Comparison of ENCODE assay signal across 1 fruit fly cellular context in the genomic region with DNA sequence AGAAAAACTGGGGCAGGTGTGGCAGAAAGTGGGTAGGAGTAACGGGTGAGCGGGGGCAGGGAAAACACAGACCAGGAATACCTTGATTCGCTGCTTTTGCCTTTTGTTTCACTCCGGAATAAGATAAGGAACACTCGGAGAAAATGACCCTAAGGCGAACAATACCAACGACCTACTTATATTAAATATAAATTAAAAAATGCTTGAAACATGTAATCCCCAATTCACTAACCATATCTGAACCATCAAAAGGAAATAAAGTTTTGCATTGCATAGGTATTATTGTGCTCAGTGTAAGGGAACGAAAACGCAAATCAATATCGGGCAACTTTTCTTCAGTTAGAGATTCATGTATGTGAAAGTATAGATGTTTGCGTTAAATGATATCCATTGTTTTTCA.
TF ChIP-seq lines count a peak whose summit lies in the region.

No protein-coding gene starts in this region.

TF ChIP-seq in whole organism, embryonic, 481 proteins besides CTCF, POLR2A, EP300 and RAD21 (continued from another document and continues in another):
- TF ChIP-seq abd-A (tag; optimal IDR thresholded peaks at IDR 0.05; lab: Kevin White, UChicago) (no peak), twi (tag; optimal IDR thresholded peaks at IDR 0.05; lab: Kevin White, UChicago) (peak; percentile 26), tap (tag; optimal IDR thresholded peaks at IDR 0.05; lab: Kevin White, UChicago) (peak; percentile 32), CG9932 (GFP tag; IDR thresholded peaks at IDR 0.05; lab: Robert Waterston, UW) (peak; percentile 50), Hr78 (GFP tag; optimal IDR thresholded peaks at IDR 0.05; lab: Kevin White, UChicago) (peak in 1 of 2 experiments; percentile 8), Dp (GFP tag; optimal IDR thresholded peaks at IDR 0.05; lab: Kevin White, UChicago) (no peak), pho (GFP tag; optimal IDR thresholded peaks at IDR 0.05; lab: Kevin White, UChicago) (no peak), Gsc (GFP tag; IDR thresholded peaks at IDR 0.05; lab: Robert Waterston, UW) (no peak), run (tag; optimal IDR thresholded peaks at IDR 0.05; lab: Kevin White, UChicago) (no peak), sr (GFP tag; IDR thresholded peaks at IDR 0.05; lab: Robert Waterston, UW) (no peak), fu2 (GFP tag; optimal IDR thresholded peaks at IDR 0.05; lab: Kevin White, UChicago) (no peak), CG10565 (GFP tag; optimal IDR thresholded peaks at IDR 0.05; lab: Kevin White, UChicago) (no peak), Opbp (GFP tag; IDR thresholded peaks at IDR 0.05; lab: Robert Waterston, UW; ENCODE audit: partially characterized antibody) (no peak), CG15514 (GFP tag; optimal IDR thresholded peaks at IDR 0.05; lab: Kevin White, UChicago) (peak; percentile 7), stc (GFP tag; IDR thresholded peaks at IDR 0.05; lab: Robert Waterston, UW) (peak; percentile 54; the same call in 1 of the 2 replicates), schlank (tag; optimal IDR thresholded peaks at IDR 0.05; lab: Kevin White, UChicago) (no peak), gem (tag; optimal IDR thresholded peaks at IDR 0.05; lab: Kevin White, UChicago) (peak; percentile 83), mirr (GFP tag; optimal IDR thresholded peaks at IDR 0.05; lab: Kevin White, UChicago) (no peak), Nf-YC (tag; optimal IDR thresholded peaks at IDR 0.05; lab: Kevin White, UChicago) (no peak), CG9215 (GFP tag; IDR thresholded peaks at IDR 0.05; lab: Robert Waterston, UW) (no peak), bab2 (GFP tag; optimal IDR thresholded peaks at IDR 0.05; lab: Kevin White, UChicago) (peak; percentile 33), h (optimal IDR thresholded peaks at IDR 0.05; lab: Kevin White, UChicago) (no peak), wek (GFP tag; optimal IDR thresholded peaks at IDR 0.05; lab: Kevin White, UChicago) (no peak), Dbx (GFP tag; IDR thresholded peaks at IDR 0.05; lab: Robert Waterston, UW) (no peak), Hr39 (optimal IDR thresholded peaks at IDR 0.05; lab: Kevin White, UChicago) (no peak), CG32767 (GFP tag; IDR thresholded peaks at IDR 0.05; lab: Robert Waterston, UW) (0 out of 2 replicates have a peak, but pooled peaks have one; percentile 20), D (optimal IDR thresholded peaks at IDR 0.05; lab: Kevin White, UChicago) (no peak), D (GFP tag; optimal IDR thresholded peaks at IDR 0.05; lab: Kevin White, UChicago) (peak; percentile 14), CG13775 (GFP tag; optimal IDR thresholded peaks at IDR 0.05; lab: Kevin White, UChicago) (peak; percentile 52), Ptx1 (GFP tag; IDR thresholded peaks at IDR 0.05; lab: Robert Waterston, UW) (peak; percentile 83), eyg (GFP tag; optimal IDR thresholded peaks at IDR 0.05; lab: Kevin White, UChicago) (no peak), CG4820 (GFP tag; optimal IDR thresholded peaks at IDR 0.05; lab: Kevin White, UChicago) (peak; percentile 48), Tbp (GFP tag; optimal IDR thresholded peaks at IDR 0.05; lab: Kevin White, UChicago) (no peak), CG2129 (GFP tag; IDR thresholded peaks at IDR 0.05; lab: Robert Waterston, UW; ENCODE audit: partially characterized antibody) (no peak), Dref (GFP tag; IDR thresholded peaks at IDR 0.05; lab: Robert Waterston, UW) (no peak), lab (GFP tag; optimal IDR thresholded peaks at IDR 0.05; lab: Kevin White, UChicago) (peak; percentile 32), ttk (GFP tag; IDR thresholded peaks at IDR 0.05; lab: Robert Waterston, UW) (peak; percentile 41), CG9727 (GFP tag; optimal IDR thresholded peaks at IDR 0.05; lab: Kevin White, UChicago) (peak; percentile 60), tna (GFP tag; IDR thresholded peaks at IDR 0.05; lab: Robert Waterston, UW; ENCODE audit: partially characterized antibody) (no peak), ci (GFP tag; IDR thresholded peaks at IDR 0.05; lab: Robert Waterston, UW) (peak; percentile 83), CG3995 (GFP tag; optimal IDR thresholded peaks at IDR 0.05; lab: Kevin White, UChicago) (no peak), CG18599 (GFP tag; optimal IDR thresholded peaks at IDR 0.05; lab: Kevin White, UChicago) (peak; percentile 29), her (GFP tag; optimal IDR thresholded peaks at IDR 0.05; lab: Kevin White, UChicago) (no peak), lilli (GFP tag; optimal IDR thresholded peaks at IDR 0.05; lab: Kevin White, UChicago) (peak; percentile 63), dmrt11E (tag; optimal IDR thresholded peaks at IDR 0.05; lab: Kevin White, UChicago) (peak; percentile 65), CG8924 (tag; optimal IDR thresholded peaks at IDR 0.05; lab: Kevin White, UChicago) (peak; percentile 61), inv (GFP tag; IDR thresholded peaks at IDR 0.05; lab: Robert Waterston, UW; ENCODE audit: partially characterized antibody) (no peak), CG6654 (GFP tag; optimal IDR thresholded peaks at IDR 0.05; lab: Kevin White, UChicago) (no peak), CG3065 (GFP tag; optimal IDR thresholded peaks at IDR 0.05; lab: Kevin White, UChicago) (no peak), slou (GFP tag; optimal IDR thresholded peaks at IDR 0.05; lab: Kevin White, UChicago) (peak; percentile 27), Stat92E (GFP tag; optimal IDR thresholded peaks at IDR 0.05; lab: Kevin White, UChicago) (no peak), CG17802 (tag; optimal IDR thresholded peaks at IDR 0.05; lab: Kevin White, UChicago) (no peak), CG3163 (GFP tag; optimal IDR thresholded peaks at IDR 0.05; lab: Kevin White, UChicago) (no peak), ssp (GFP tag; IDR thresholded peaks at IDR 0.05; lab: Robert Waterston, UW) (peak; percentile 54), pita (GFP tag; optimal IDR thresholded peaks at IDR 0.05; lab: Kevin White, UChicago) (no peak), kay (GFP tag; optimal IDR thresholded peaks at IDR 0.05; lab: Kevin White, UChicago) (no peak), CG32772 (GFP tag; IDR thresholded peaks at IDR 0.05; lab: Robert Waterston, UW) (no peak), tup (GFP tag; optimal IDR thresholded peaks at IDR 0.05; lab: Kevin White, UChicago) (no peak), pum (GFP tag; optimal IDR thresholded peaks at IDR 0.05; lab: Kevin White, UChicago) (peak; percentile 15), Atf6 (GFP tag; IDR thresholded peaks at IDR 0.05; lab: Robert Waterston, UW) (peak; percentile 40; the same call in 1 of the 2 replicates), Lim3 (GFP tag; IDR thresholded peaks at IDR 0.05; lab: Robert Waterston, UW) (peak; percentile 34; the same call in 1 of the 2 replicates), crol (GFP tag; IDR thresholded peaks at IDR 0.05; lab: Robert Waterston, UW) (no peak), tll (GFP tag; optimal IDR thresholded peaks at IDR 0.05; lab: Kevin White, UChicago) (no peak), insv (GFP tag; optimal IDR thresholded peaks at IDR 0.05; lab: Kevin White, UChicago) (no peak), otp (GFP tag; IDR thresholded peaks at IDR 0.05; lab: Robert Waterston, UW) (peak; percentile 51; the same call in 1 of the 3 replicates), z (GFP tag; IDR thresholded peaks at IDR 0.05; lab: Robert Waterston, UW) (no peak), Six4 (GFP tag; optimal IDR thresholded peaks at IDR 0.05; lab: Kevin White, UChicago) (no peak), NK7.1 (GFP tag; optimal IDR thresholded peaks at IDR 0.05; lab: Kevin White, UChicago) (no peak), Sox102F (GFP tag; optimal IDR thresholded peaks at IDR 0.05; lab: Kevin White, UChicago) (peak; percentile 85), CG12391 (tag; optimal IDR thresholded peaks at IDR 0.05; lab: Kevin White, UChicago) (peak; percentile 74), CG12659 (GFP tag; optimal IDR thresholded peaks at IDR 0.05; lab: Kevin White, UChicago) (peak; percentile 53), CG17612 (GFP tag; IDR thresholded peaks at IDR 0.05; lab: Robert Waterston, UW) (peak; percentile 52; the same call in 1 of the 2 replicates), p53 (GFP tag; optimal IDR thresholded peaks at IDR 0.05; lab: Kevin White, UChicago) (no peak), Jarid2 (GFP tag; optimal IDR thresholded peaks at IDR 0.05; lab: Kevin White, UChicago) (no peak), zen (tag; optimal IDR thresholded peaks at IDR 0.05; lab: Kevin White, UChicago) (no peak), gt (GFP tag; IDR thresholded peaks at IDR 0.05; lab: Robert Waterston, UW) (no peak), CG12942 (GFP tag; optimal IDR thresholded peaks at IDR 0.05; lab: Kevin White, UChicago) (peak; percentile 15), bowl (GFP tag; IDR thresholded peaks at IDR 0.05; lab: Robert Waterston, UW) (no peak), sd (tag; optimal IDR thresholded peaks at IDR 0.05; lab: Kevin White, UChicago) (no peak), B-H1 (GFP tag; IDR thresholded peaks at IDR 0.05; lab: Robert Waterston, UW) (no peak), CG4730 (GFP tag; IDR thresholded peaks at IDR 0.05; lab: Robert Waterston, UW) (no peak), CG2199 (GFP tag; IDR thresholded peaks at IDR 0.05; lab: Robert Waterston, UW) (no peak), CG2120 (GFP tag; optimal IDR thresholded peaks at IDR 0.05; lab: Kevin White, UChicago) (peak; percentile 63), nmo (GFP tag; optimal IDR thresholded peaks at IDR 0.05; lab: Kevin White, UChicago) (peak; percentile 74), caup (GFP tag; optimal IDR thresholded peaks at IDR 0.05; lab: Kevin White, UChicago; ENCODE audit: severe bottlenecking) (peak; percentile 5), CG1529 (GFP tag; optimal IDR thresholded peaks at IDR 0.05; lab: Kevin White, UChicago) (peak; percentile 28), PHDP (tag; optimal IDR thresholded peaks at IDR 0.05; lab: Kevin White, UChicago) (peak; percentile 72), CG9876 (GFP tag; optimal IDR thresholded peaks at IDR 0.05; lab: Kevin White, UChicago) (no peak), sens (GFP tag; lab: Kevin White, UChicago) (peak; percentile 95), CG1832 (GFP tag; optimal IDR thresholded peaks at IDR 0.05; lab: Kevin White, UChicago) (no peak), CG14441 (GFP tag; IDR thresholded peaks at IDR 0.05; lab: Robert Waterston, UW) (no peak), CG6765 (GFP tag; optimal IDR thresholded peaks at IDR 0.05; lab: Kevin White, UChicago) (no peak), gsb-n (tag; optimal IDR thresholded peaks at IDR 0.05; lab: Kevin White, UChicago) (peak; percentile 48), CG13624 (GFP tag; optimal IDR thresholded peaks at IDR 0.05; lab: Kevin White, UChicago) (no peak), cas (GFP tag; IDR thresholded peaks at IDR 0.05; lab: Robert Waterston, UW) (no peak), chn (GFP tag; optimal IDR thresholded peaks at IDR 0.05; lab: Kevin White, UChicago) (peak; percentile 46), pros (GFP tag; optimal IDR thresholded peaks at IDR 0.05; lab: Kevin White, UChicago) (no peak), CG10267 (tag; optimal IDR thresholded peaks at IDR 0.05; lab: Kevin White, UChicago) (no peak), CG7372 (GFP tag; IDR thresholded peaks at IDR 0.05; lab: Robert Waterston, UW) (no peak), Dll (GFP tag; IDR thresholded peaks at IDR 0.05; lab: Robert Waterston, UW; ENCODE audit: partially characterized antibody) (no peak), Ets65A (GFP tag; lab: Kevin White, UChicago) (no peak), E2f1 (GFP tag; IDR thresholded peaks at IDR 0.05; lab: Robert Waterston, UW) (no peak; the same call in 1 of the 2 replicates), oc (tag; optimal IDR thresholded peaks at IDR 0.05; lab: Kevin White, UChicago) (peak; percentile 66), CG2889 (GFP tag; IDR thresholded peaks at IDR 0.05; lab: Robert Waterston, UW) (peak; percentile 54; the same call in 1 of the 3 replicates), Ada2b (GFP tag; IDR thresholded peaks at IDR 0.05; lab: Robert Waterston, UW) (0 out of 2 replicates have a peak, but pooled peaks have one; percentile 20), dm (GFP tag; optimal IDR thresholded peaks at IDR 0.05; lab: Kevin White, UChicago) (no peak), CG3726 (GFP tag; IDR thresholded peaks at IDR 0.05; lab: Robert Waterston, UW) (no peak), ftz-f1 (GFP tag; optimal IDR thresholded peaks at IDR 0.05; lab: Kevin White, UChicago) (no peak), CG10147 (GFP tag; optimal IDR thresholded peaks at IDR 0.05; lab: Kevin White, UChicago) (peak; percentile 36), CG4707 (GFP tag; optimal IDR thresholded peaks at IDR 0.05; lab: Kevin White, UChicago) (peak; percentile 40), CG14860 (GFP tag; IDR thresholded peaks at IDR 0.05; lab: Robert Waterston, UW; ENCODE audit: partially characterized antibody) (no peak), jumu (GFP tag; optimal IDR thresholded peaks at IDR 0.05; lab: Kevin White, UChicago) (peak; percentile 12), dan (GFP tag; IDR thresholded peaks at IDR 0.05; lab: Robert Waterston, UW) (no peak), CG15479 (GFP tag; optimal IDR thresholded peaks at IDR 0.05; lab: Kevin White, UChicago) (no peak), Usf (GFP tag; optimal IDR thresholded peaks at IDR 0.05; lab: Kevin White, UChicago) (no peak), peb (GFP tag; IDR thresholded peaks at IDR 0.05; lab: Robert Waterston, UW) (no peak), scrt (GFP tag; optimal IDR thresholded peaks at IDR 0.05; lab: Kevin White, UChicago) (no peak), CG3838 (GFP tag; optimal IDR thresholded peaks at IDR 0.05; lab: Kevin White, UChicago) (no peak), luna (GFP tag; optimal IDR thresholded peaks at IDR 0.05; lab: Kevin White, UChicago) (no peak), CG31441 (GFP tag; IDR thresholded peaks at IDR 0.05; lab: Robert Waterston, UW) (peak; percentile 53; the same call in 1 of the 2 replicates), Atf3 (GFP tag; optimal IDR thresholded peaks at IDR 0.05; lab: Kevin White, UChicago) (no peak), D19A (tag; optimal IDR thresholded peaks at IDR 0.05; lab: Kevin White, UChicago) (peak; percentile 54), ap (GFP tag; IDR thresholded peaks at IDR 0.05; lab: Robert Waterston, UW) (peak; percentile 62), unc-4 (GFP tag; IDR thresholded peaks at IDR 0.05; lab: Robert Waterston, UW; ENCODE audit: partially characterized antibody) (no peak), bbx (GFP tag; IDR thresholded peaks at IDR 0.05; lab: Robert Waterston, UW; ENCODE audit: partially characterized antibody) (no peak), dati (GFP tag; IDR thresholded peaks at IDR 0.05; lab: Robert Waterston, UW) (no peak), vfl (GFP tag; optimal IDR thresholded peaks at IDR 0.05; lab: Kevin White, UChicago) (no peak), Vsx1 (GFP tag; optimal IDR thresholded peaks at IDR 0.05; lab: Kevin White, UChicago) (no peak), HmgD (GFP tag; optimal IDR thresholded peaks at IDR 0.05; lab: Kevin White, UChicago) (no peak), croc (GFP tag; conservative IDR thresholded peaks at IDR 0.05; lab: Robert Waterston, UW) (no peak), CG13123 (GFP tag; optimal IDR thresholded peaks at IDR 0.05; lab: Kevin White, UChicago) (peak; percentile 23)
